Worm (Caenorhabditis elegans): Measurements from ENCODE around the gene scpl-4.

scpl-4 gene

DNA sequence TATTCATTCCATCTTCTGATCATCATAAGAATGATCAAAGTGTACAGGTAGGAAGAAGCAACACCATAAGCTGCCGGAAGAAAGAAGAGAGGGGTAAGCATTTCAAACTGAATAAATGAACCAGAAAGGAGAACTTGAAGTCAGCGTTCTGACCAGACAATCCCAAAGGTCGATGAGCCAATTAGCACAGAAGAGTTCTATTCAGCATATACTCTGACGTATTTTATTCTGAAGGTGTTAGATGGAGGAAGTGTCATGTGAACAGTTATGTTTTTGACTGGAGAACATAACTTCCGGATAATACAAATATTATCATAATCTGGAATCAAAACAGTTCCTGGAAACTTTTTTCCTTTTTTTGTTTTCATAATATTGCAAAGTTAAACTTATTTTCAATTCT, 10.2 kb upstream of the scpl-4 start, which contains the start of gene srg-32:
srg-32 (minus strand) TSS at position 101 of the 400 bp plus-strand sequence.
- TF ChIP-seq ahr-1 (tag; optimal IDR thresholded peaks at IDR 0.05) (no peak), sox-2 (GFP tag; IDR thresholded peaks at IDR 0.05) (no peak), unc-55 (GFP tag; optimal IDR thresholded peaks at IDR 0.05) (no peak), dve-1 (tag; optimal IDR thresholded peaks at IDR 0.05) (no peak), madf-2 (tag; optimal IDR thresholded peaks at IDR 0.05) (no peak), hlh-13 (GFP tag; optimal IDR thresholded peaks at IDR 0.05) (no peak), syd-9 (tag; optimal IDR thresholded peaks at IDR 0.05) (no peak), ceh-48 (tag; optimal IDR thresholded peaks at IDR 0.05) (no peak), zip-5 (tag; optimal IDR thresholded peaks at IDR 0.05) (no peak), ceh-18 (tag; optimal IDR thresholded peaks at IDR 0.05) (no peak), hlh-30 (tag; optimal IDR thresholded peaks at IDR 0.05; ENCODE audit: insufficient read depth) (no peak)

DNA sequence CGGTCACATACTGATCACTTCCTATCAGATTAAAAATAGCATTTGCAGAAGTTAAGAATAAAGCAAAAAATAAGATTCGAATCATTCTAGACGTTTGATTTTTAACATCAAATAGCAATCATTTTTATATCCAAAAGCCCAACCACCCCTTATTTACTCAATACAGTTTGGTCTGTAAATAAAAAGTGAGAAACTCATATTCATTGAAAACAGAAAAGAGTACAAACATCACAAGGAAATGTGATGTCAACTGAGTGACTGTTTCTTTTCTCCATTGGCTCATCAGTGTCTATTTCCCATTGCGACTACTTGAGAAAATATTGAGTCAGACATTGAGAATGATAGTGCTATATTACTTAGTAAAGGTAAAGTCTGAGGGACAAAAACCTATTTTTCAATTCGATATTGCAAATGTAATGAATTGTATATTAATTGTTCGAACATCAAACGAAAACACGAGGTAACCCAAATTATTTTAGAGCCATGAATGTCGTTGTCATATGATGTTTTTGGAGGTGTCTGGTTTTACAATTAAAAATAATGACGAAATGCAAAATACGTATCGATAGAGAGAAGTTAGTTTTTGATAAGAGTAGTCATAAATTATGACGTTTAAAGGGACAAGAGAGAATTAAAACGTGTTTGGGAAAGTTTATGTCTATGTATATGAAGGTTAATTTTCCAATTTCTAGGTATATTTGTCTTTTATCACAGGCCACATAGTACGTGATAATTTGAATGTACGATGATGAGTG, 9.0 kb upstream of the scpl-4 start, which contains the start of gene ttr-23:
ttr-23 (minus strand) TSS at position 87 of the 755 bp plus-strand sequence.
- TF ChIP-seq F13H6.1 (tag; optimal IDR thresholded peaks at IDR 0.05) (no peak), fkh-10 (GFP tag; optimal IDR thresholded peaks at IDR 0.05) (no peak), tbx-7 (tag; optimal IDR thresholded peaks at IDR 0.05) (no peak), ama-1 (optimal IDR thresholded peaks at IDR 0.05) (no peak), elt-2 (tag; optimal IDR thresholded peaks at IDR 0.05) (no peak), nhr-11 (tag; optimal IDR thresholded peaks at IDR 0.05) (no peak), pha-4 (tag; optimal IDR thresholded peaks at IDR 0.05) (no peak), pat-9 (tag; optimal IDR thresholded peaks at IDR 0.05) (no peak), lim-6 (tag; optimal IDR thresholded peaks at IDR 0.05) (no peak), gmeb-2 (tag; optimal IDR thresholded peaks at IDR 0.05) (no peak), fax-1 (tag; optimal IDR thresholded peaks at IDR 0.05) (no peak), ahr-1 (tag; optimal IDR thresholded peaks at IDR 0.05) (no peak)

DNA sequence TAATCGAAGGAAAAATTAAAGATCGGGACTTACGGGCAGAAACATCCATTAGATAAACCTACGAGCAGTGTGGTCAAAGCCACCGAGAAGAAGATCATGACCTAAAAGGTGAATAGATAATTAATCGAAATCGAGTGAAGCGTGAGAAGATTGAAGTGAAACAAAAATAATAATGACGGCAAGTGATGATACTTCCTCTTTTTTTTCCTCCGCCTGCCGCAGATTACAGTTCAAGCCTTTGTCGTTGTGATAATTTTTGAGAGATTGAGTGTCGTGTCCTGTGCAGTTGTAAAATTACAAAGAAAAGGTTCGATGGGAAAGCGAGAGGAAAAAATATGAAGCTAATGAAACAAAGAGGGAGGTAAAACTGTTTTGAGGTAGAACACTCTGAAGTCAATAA, 6.4 kb upstream of the scpl-4 start, which contains the start of gene T21C9.9:
T21C9.9 (minus strand) TSS at position 101 of the 400 bp plus-strand sequence.
- TF ChIP-seq syd-9 (tag; optimal IDR thresholded peaks at IDR 0.05) = no peak
- TF ChIP-seq hlh-30 (tag; optimal IDR thresholded peaks at IDR 0.05; ENCODE audit: insufficient read depth) = no peak
- TF ChIP-seq elt-2 (tag; optimal IDR thresholded peaks at IDR 0.05) = no peak
- TF ChIP-seq unc-55 (GFP tag; optimal IDR thresholded peaks at IDR 0.05) = no peak
- TF ChIP-seq C08G9.2 (tag; optimal IDR thresholded peaks at IDR 0.05) = no peak
- no peak for TF ChIP-seq hlh-8 (tag; optimal IDR thresholded peaks at IDR 0.05)
- TF ChIP-seq lim-6 (tag; optimal IDR thresholded peaks at IDR 0.05) = no peak
- no peak for TF ChIP-seq F13H6.1 (tag; optimal IDR thresholded peaks at IDR 0.05)
- TF ChIP-seq tbx-2 (tag; optimal IDR thresholded peaks at IDR 0.05) = no peak
- no peak for TF ChIP-seq rnt-1 (tag; optimal IDR thresholded peaks at IDR 0.05)
- no peak for TF ChIP-seq ceh-22 (tag; optimal IDR thresholded peaks at IDR 0.05)
- TF ChIP-seq unc-86 (tag; optimal IDR thresholded peaks at IDR 0.05) = no peak
- TF ChIP-seq odd-2 (tag; optimal IDR thresholded peaks at IDR 0.05) = no peak
- TF ChIP-seq hlh-6 (tag; optimal IDR thresholded peaks at IDR 0.05) = no peak
- no peak for TF ChIP-seq elt-4 (tag; optimal IDR thresholded peaks at IDR 0.05)
- no peak for TF ChIP-seq lin-11 (tag; optimal IDR thresholded peaks at IDR 0.05)
- TF ChIP-seq npax-4 (tag; optimal IDR thresholded peaks at IDR 0.05) = no peak

DNA sequence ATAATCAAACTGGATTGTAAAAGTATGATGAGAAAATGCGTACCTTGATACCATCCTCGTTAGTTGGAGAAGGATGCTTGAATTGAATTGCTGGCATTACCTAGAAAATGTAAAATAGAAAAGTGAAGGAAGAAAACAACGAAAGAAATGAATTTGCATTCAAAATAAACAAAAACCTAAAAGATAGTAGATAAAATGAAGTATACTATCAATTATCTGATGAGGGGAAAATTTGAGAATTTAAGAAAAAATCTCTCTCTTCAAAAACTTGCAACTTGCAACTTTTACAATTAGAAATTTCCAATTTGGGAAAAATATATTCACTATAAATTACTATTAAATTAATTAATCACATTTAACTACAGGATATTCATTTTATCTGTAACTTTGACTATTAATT, 4.1 kb upstream of the scpl-4 start, which contains the start of gene T21C9.11:
T21C9.11 (minus strand) TSS at position 101 of the 400 bp plus-strand sequence.
- TF ChIP-seq mec-3 (tag; optimal IDR thresholded peaks at IDR 0.05; ENCODE audit: borderline replicate concordance) (no peak), F13H6.1 (tag; optimal IDR thresholded peaks at IDR 0.05) (no peak), fkh-10 (GFP tag; optimal IDR thresholded peaks at IDR 0.05) (no peak), che-1 (tag; optimal IDR thresholded peaks at IDR 0.05) (no peak), ceh-22 (tag; optimal IDR thresholded peaks at IDR 0.05) (no peak), pqm-1 (tag; optimal IDR thresholded peaks at IDR 0.05) (no peak)

Measured in whole organism, late embryonic.